Fruit fly (Drosophila melanogaster) whole organism, pupa: Measurements from ENCODE around the gene CG12182.

ENCODE experiments used
- CG13204 ChIP-seq: fragments of 200-800 bp; sonication (Bioruptor generic); optimal IDR thresholded peaks from 2 replicates; lab custom pipeline; 2018; ENCODE audit warnings: missing biosample characterization, mild to moderate bottlenecking, missing genetic modification characterization, moderate library complexity
- CG17806 ChIP-seq: fragments of 200-800 bp; sonication (Bioruptor generic); optimal IDR thresholded peaks from 2 replicates; lab custom pipeline; 2018; ENCODE audit warnings: missing biosample characterization, mild to moderate bottlenecking, missing genetic modification characterization, moderate library complexity
- CG32121 ChIP-seq: fragments of 200-800 bp; sonication (Bioruptor generic); IDR thresholded peaks from 2 replicates; pipeline ENCODE4 v1.3.6; 2022; ENCODE audit warnings: missing biosample characterization, missing genetic modification characterization
- CG4496 ChIP-seq: fragments of 200-800 bp; sonication (Bioruptor generic); IDR thresholded peaks from 3 replicates; pipeline ENCODE4 v1.3.6; 2022; ENCODE audit warnings: missing biosample characterization, missing genetic modification characterization
- CG8301 ChIP-seq: fragments of 200-800 bp; sonication (Bioruptor generic); optimal IDR thresholded peaks from 2 replicates; lab custom pipeline; 2018; ENCODE audit warnings: missing biosample characterization, mild to moderate bottlenecking, missing genetic modification characterization
- Pif1A ChIP-seq: fragments of 200-800 bp; sonication (Bioruptor generic); optimal IDR thresholded peaks from 3 replicates; lab custom pipeline; 2016; ENCODE audit warnings: missing biosample characterization, missing genetic modification characterization
- Pif1B ChIP-seq: fragments of 200-800 bp; sonication (Bioruptor generic); optimal IDR thresholded peaks from 3 replicates; lab custom pipeline; 2016; ENCODE audit warnings: missing biosample characterization, missing genetic modification characterization
- Snoo ChIP-seq: fragments of 200-800 bp; sonication (Bioruptor generic); optimal IDR thresholded peaks from 3 replicates; lab custom pipeline; 2017; ENCODE audit warnings: missing biosample characterization, mild to moderate bottlenecking, missing genetic modification characterization, inconsistent platforms
- gl ChIP-seq: fragments of 200-800 bp; sonication (Bioruptor generic); optimal IDR thresholded peaks from 2 replicates; lab custom pipeline; 2018; ENCODE audit warnings: missing biosample characterization, mild to moderate bottlenecking, missing genetic modification characterization

dm6 chr3L:2548932-2549331 is 50.4 kb downstream of the CG12182 start:
- TF ChIP-seq Pif1B (GFP tag; lab: Kevin White, UChicago) (peak; percentile 67), gl (tag; lab: Kevin White, UChicago) (peak; percentile 56), Snoo (tag; lab: Kevin White, UChicago) (peak; percentile 1), CG17806 (tag; lab: Kevin White, UChicago) (peak; percentile 75), CG8301 (tag; lab: Kevin White, UChicago) (peak; percentile 52), CG4496 (GFP tag; lab: Robert Waterston, UW) (no peak), CG13204 (no peak), Pif1A (GFP tag; lab: Kevin White, UChicago) (peak; percentile 64), CG32121 (GFP tag; lab: Robert Waterston, UW) (no peak; the same call in 1 of the 2 replicates)
